Worm (Caenorhabditis elegans) whole organism, mixed stage, embryonic: ENCODE results near the gene K08D12.8.

Experiments
- elt-1 ChIP-seq: sonication (generic microtip); optimal IDR thresholded peaks from 2 replicates; lab custom pipeline; 2017; ENCODE audit warnings: missing genetic modification characterization, mild to moderate bottlenecking, missing compliant biosample characterization, antibody characterized with exemption, moderate library complexity, borderline replicate concordance; ENCODE audit not compliant: insufficient read depth
- elt-3 ChIP-seq: fragments of 150-350 bp; optimal IDR thresholded peaks from 2 replicates; lab custom pipeline; 2014; ENCODE audit warnings: missing biosample characterization, missing genetic modification characterization
- lin-32 ChIP-seq: fragments of 200-800 bp; sonication (Bioruptor generic); optimal IDR thresholded peaks from 2 replicates; lab custom pipeline; 2018; ENCODE audit warnings: mild to moderate bottlenecking, missing genetic modification characterization, missing compliant biosample characterization

ce11 chrIV:1710535-1710934, 15.5 kb upstream of the K08D12.8 start:
- TF ChIP-seq lin-32 (GFP tag; lab: Kevin White, UChicago) (no peak), elt-3 (tag; lab: Kevin White, UChicago) (no peak), elt-1 (tag; lab: Kevin White, UChicago) (no peak)
